Fruit fly (Drosophila melanogaster): ENCODE data around the gene CG43922.

The CG43922 gene

dm6 chr2L:6283376-6283775 is 25.2 kb downstream of the CG43922 start:
- TF ChIP-seq pan (optimal IDR thresholded peaks at IDR 0.05) (no peak), usp (GFP tag; optimal IDR thresholded peaks at IDR 0.05) (no peak), Dll (optimal IDR thresholded peaks at IDR 0.05) (no peak), EcR (GFP tag; optimal IDR thresholded peaks at IDR 0.05) (no peak), CG8478 (optimal IDR thresholded peaks at IDR 0.05) (no peak), psq (optimal IDR thresholded peaks at IDR 0.05) (no peak)

DNA sequence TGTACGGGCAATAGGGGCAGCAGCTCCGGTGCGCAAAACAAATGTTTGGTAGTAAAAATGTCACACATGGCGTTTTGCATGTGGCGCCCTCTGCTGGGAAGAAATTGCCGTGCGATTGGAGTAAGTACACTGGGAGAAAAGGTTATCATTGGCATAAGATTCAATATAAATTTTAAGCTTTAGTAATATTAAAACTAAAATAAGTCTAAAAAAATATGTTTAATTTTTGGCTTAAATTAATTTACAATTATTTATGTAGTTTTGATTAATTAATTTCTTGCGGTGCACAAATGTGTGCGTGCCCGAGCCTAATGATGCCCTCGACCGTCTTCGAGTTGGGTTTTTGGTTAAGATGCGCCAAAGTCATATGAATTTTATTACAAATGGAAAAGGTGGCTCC is 28.2 kb downstream of the CG43922 start:
- TF ChIP-seq EcR (GFP tag; optimal IDR thresholded peaks at IDR 0.05) = no peak
- TF ChIP-seq CG8478 (optimal IDR thresholded peaks at IDR 0.05) = no peak
- TF ChIP-seq psq (optimal IDR thresholded peaks at IDR 0.05) = no peak
- TF ChIP-seq usp (GFP tag; optimal IDR thresholded peaks at IDR 0.05) = no peak
- TF ChIP-seq pan (optimal IDR thresholded peaks at IDR 0.05) = no peak
- no peak for TF ChIP-seq Dll (optimal IDR thresholded peaks at IDR 0.05)

dm6 chr2L:6276815-6277214 is 31.7 kb downstream of the CG43922 start:
- TF ChIP-seq psq (optimal IDR thresholded peaks at IDR 0.05) = no peak
- no peak for TF ChIP-seq CG8478 (optimal IDR thresholded peaks at IDR 0.05)
- no peak for TF ChIP-seq usp (GFP tag; optimal IDR thresholded peaks at IDR 0.05)
- TF ChIP-seq EcR (GFP tag; optimal IDR thresholded peaks at IDR 0.05) = no peak
- no peak for TF ChIP-seq pan (optimal IDR thresholded peaks at IDR 0.05)
- TF ChIP-seq Dll (optimal IDR thresholded peaks at IDR 0.05) = no peak

DNA sequence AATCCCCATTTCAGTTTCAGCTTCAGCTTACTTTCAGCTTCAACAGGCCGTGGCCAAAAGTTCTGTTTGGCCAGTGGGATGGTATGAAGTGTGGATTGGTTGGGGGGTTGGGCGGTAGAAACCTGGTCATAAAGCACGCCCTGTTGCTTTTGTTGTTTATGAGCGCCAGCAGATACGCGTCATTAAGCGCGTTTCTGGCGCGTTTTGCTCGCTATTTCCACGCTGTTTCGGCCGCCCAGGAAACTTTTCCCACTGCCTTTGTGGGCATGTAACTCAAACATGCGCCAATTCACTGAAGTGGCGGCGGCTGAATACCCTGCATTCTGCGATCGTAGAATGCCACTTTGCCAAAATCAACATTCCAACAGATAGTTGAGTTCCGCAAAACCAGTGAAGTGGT is 32.6 kb downstream of the CG43922 start:
- no peak for TF ChIP-seq pan (optimal IDR thresholded peaks at IDR 0.05)
- no peak for TF ChIP-seq CG8478 (optimal IDR thresholded peaks at IDR 0.05)
- no peak for TF ChIP-seq EcR (GFP tag; optimal IDR thresholded peaks at IDR 0.05)
- no peak for TF ChIP-seq psq (optimal IDR thresholded peaks at IDR 0.05)
- no peak for TF ChIP-seq usp (GFP tag; optimal IDR thresholded peaks at IDR 0.05)
- no peak for TF ChIP-seq Dll (optimal IDR thresholded peaks at IDR 0.05)

- no peak for TF ChIP-seq EcR (GFP tag; optimal IDR thresholded peaks at IDR 0.05)
- TF ChIP-seq psq (optimal IDR thresholded peaks at IDR 0.05) = no peak
- TF ChIP-seq Dll (optimal IDR thresholded peaks at IDR 0.05) = no peak
- no peak for TF ChIP-seq CG8478 (optimal IDR thresholded peaks at IDR 0.05)
- no peak for TF ChIP-seq pan (optimal IDR thresholded peaks at IDR 0.05)
- TF ChIP-seq usp (GFP tag; optimal IDR thresholded peaks at IDR 0.05) = no peak
Observed at dm6 chr2L:6273963-6274834, 34.4 kb downstream of the CG43922 start.

DNA sequence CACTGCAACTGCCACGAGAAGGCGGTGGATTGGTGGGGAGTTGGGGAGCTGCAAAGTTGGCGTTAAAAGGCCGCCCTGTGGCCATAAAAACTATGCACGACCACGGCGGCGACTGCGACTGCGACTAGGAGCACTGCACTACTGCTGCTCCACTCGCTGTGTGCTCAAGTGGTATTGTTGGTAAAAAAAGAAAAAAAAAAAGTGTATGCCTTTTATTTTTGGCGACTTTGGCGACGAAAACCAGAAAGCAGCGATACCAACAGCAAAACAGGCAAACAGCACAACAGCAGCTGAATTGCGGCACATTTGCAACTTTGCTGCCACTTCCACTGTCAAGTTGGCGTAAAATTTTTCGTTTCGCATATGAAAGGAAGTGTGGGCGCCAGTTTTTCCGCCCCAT is 37.2 kb downstream of the CG43922 start:
- TF ChIP-seq psq (optimal IDR thresholded peaks at IDR 0.05) = no peak
- TF ChIP-seq pan (optimal IDR thresholded peaks at IDR 0.05) = no peak
- TF ChIP-seq CG8478 (optimal IDR thresholded peaks at IDR 0.05) = no peak
- TF ChIP-seq usp (GFP tag; optimal IDR thresholded peaks at IDR 0.05) = no peak
- TF ChIP-seq Dll (optimal IDR thresholded peaks at IDR 0.05) = no peak
- no peak for TF ChIP-seq EcR (GFP tag; optimal IDR thresholded peaks at IDR 0.05)

DNA sequence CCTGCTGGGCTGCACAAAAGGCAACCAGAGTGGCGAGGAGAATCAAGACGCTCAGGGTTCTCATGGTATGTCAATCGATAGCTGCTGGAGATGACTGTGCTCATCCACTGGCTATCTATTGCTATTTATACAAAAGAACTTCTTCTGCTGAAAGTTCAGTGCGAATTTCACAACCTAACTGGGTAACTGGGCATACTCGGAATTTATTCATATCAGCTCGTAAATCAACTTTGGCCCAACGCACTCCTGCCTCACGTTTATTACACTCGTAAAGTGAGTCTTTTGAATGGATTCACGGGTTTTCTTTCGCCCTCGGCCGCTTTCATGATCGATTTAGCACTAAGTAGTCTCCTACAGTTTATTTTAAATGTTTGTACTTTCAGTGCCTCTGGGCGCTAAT is 44.2 kb downstream of the CG43922 start, which contains the start of gene CG13983:
CG13983 (minus strand) TSS at position 101 of the 400 bp plus-strand sequence.
- TF ChIP-seq psq (optimal IDR thresholded peaks at IDR 0.05) (no peak), EcR (GFP tag; optimal IDR thresholded peaks at IDR 0.05) (no peak), Dll (optimal IDR thresholded peaks at IDR 0.05) (no peak)

- TF ChIP-seq CG8478 (optimal IDR thresholded peaks at IDR 0.05) = no peak
- TF ChIP-seq psq (optimal IDR thresholded peaks at IDR 0.05) = no peak
- TF ChIP-seq Dll (optimal IDR thresholded peaks at IDR 0.05) = no peak
- no peak for TF ChIP-seq EcR (GFP tag; optimal IDR thresholded peaks at IDR 0.05)
- TF ChIP-seq pan (optimal IDR thresholded peaks at IDR 0.05) = no peak
- TF ChIP-seq usp (GFP tag; optimal IDR thresholded peaks at IDR 0.05) = no peak
Observed at dm6 chr2L:6259629-6260028, 48.9 kb downstream of the CG43922 start.
